Fruit fly (Drosophila melanogaster) whole organism, embryonic: ENCODE results near the gene CG12560.
A peak's percentile ranks its signal among the peaks of the same experiment; 100 is the strongest.

Source experiments
- CG10462 ChIP-seq: fragments of 200-800 bp; sonication (Bioruptor generic); optimal IDR thresholded peaks from 2 replicates; lab custom pipeline; 2016; ENCODE audit warnings: missing biosample characterization, missing genetic modification characterization
- CG11247 ChIP-seq: fragments of 200-800 bp; sonication (Bioruptor generic); IDR thresholded peaks from 2 replicates; pipeline ENCODE4 v1.3.6; 2022; ENCODE audit warnings: missing biosample characterization, missing genetic modification characterization
- CG11696 ChIP-seq: fragments of 200-800 bp; sonication (Bioruptor generic); IDR thresholded peaks from 2 replicates; pipeline ENCODE4 v1.3.6; 2022; ENCODE audit warnings: missing biosample characterization, missing genetic modification characterization
- CG1233 ChIP-seq: fragments of 200-800 bp; sonication (Bioruptor generic); optimal IDR thresholded peaks from 4 replicates; lab custom pipeline; 2018; ENCODE audit warnings: missing biosample characterization, mild to moderate bottlenecking, missing genetic modification characterization
- CG12391 ChIP-seq: fragments of 200-800 bp; sonication (Bioruptor generic); optimal IDR thresholded peaks from 3 replicates; lab custom pipeline; 2018; ENCODE audit warnings: missing biosample characterization, mild to moderate bottlenecking, missing genetic modification characterization, moderate library complexity
- CG13624 ChIP-seq: fragments of 200-800 bp; sonication (Bioruptor generic); optimal IDR thresholded peaks from 2 replicates; lab custom pipeline; 2016; ENCODE audit warnings: missing biosample characterization, missing genetic modification characterization
- CG1603 ChIP-seq: fragments of 200-800 bp; sonication (Bioruptor generic); optimal IDR thresholded peaks from 2 replicates; lab custom pipeline; 2019; ENCODE audit warnings: missing biosample characterization, mild to moderate bottlenecking, missing genetic modification characterization, moderate library complexity
- CG16813 ChIP-seq: fragments of 200-800 bp; sonication (Bioruptor generic); IDR thresholded peaks from 3 replicates; pipeline ENCODE4 v1.3.6; 2022; ENCODE audit warnings: missing biosample characterization, missing genetic modification characterization; ENCODE audit not compliant: partially characterized antibody
- CG1832 ChIP-seq: fragments of 200-800 bp; sonication (Bioruptor generic); optimal IDR thresholded peaks from 2 replicates; lab custom pipeline; 2017; ENCODE audit warnings: missing biosample characterization, mild to moderate bottlenecking, missing genetic modification characterization, inconsistent platforms
- CG2199 ChIP-seq: fragments of 200-800 bp; sonication (Bioruptor generic); IDR thresholded peaks from 3 replicates; pipeline ENCODE4 v1.3.6; 2022; ENCODE audit warnings: missing biosample characterization, missing genetic modification characterization
- CG2875 ChIP-seq: fragments of 200-800 bp; sonication (Bioruptor generic); optimal IDR thresholded peaks from 2 replicates; lab custom pipeline; 2017; ENCODE audit warnings: missing biosample characterization, mild to moderate bottlenecking, missing genetic modification characterization, missing genetic modification reagents
- CG31224 ChIP-seq: fragments of 200-800 bp; sonication (Bioruptor generic); IDR thresholded peaks from 2 replicates; pipeline ENCODE4 v1.3.6; 2022; ENCODE audit warnings: missing biosample characterization, missing genetic modification characterization
- CG3163 ChIP-seq: fragments of 200-800 bp; sonication (Bioruptor generic); optimal IDR thresholded peaks from 3 replicates; lab custom pipeline; 2016; ENCODE audit warnings: missing biosample characterization, missing genetic modification characterization
- CG5245 ChIP-seq: fragments of 200-800 bp; sonication (Bioruptor generic); optimal IDR thresholded peaks from 3 replicates; lab custom pipeline; 2016; ENCODE audit warnings: missing biosample characterization, missing genetic modification characterization
- CG7556 ChIP-seq: fragments of 200-800 bp; sonication (Bioruptor generic); optimal IDR thresholded peaks from 2 replicates; lab custom pipeline; 2017; ENCODE audit warnings: missing biosample characterization, mild to moderate bottlenecking, missing genetic modification characterization
- CG8359 ChIP-seq: fragments of 200-800 bp; sonication (Bioruptor generic); optimal IDR thresholded peaks from 2 replicates; lab custom pipeline; 2017; ENCODE audit warnings: missing biosample characterization, mild to moderate bottlenecking, missing genetic modification characterization, borderline replicate concordance
- CG9609 ChIP-seq: fragments of 200-800 bp; sonication (Bioruptor generic); optimal IDR thresholded peaks from 3 replicates; lab custom pipeline; 2016; ENCODE audit warnings: missing biosample characterization, missing genetic modification characterization
- D19A ChIP-seq: fragments of 200-800 bp; optimal IDR thresholded peaks from 3 replicates; lab custom pipeline; 2019; ENCODE audit warnings: missing biosample characterization, mild to moderate bottlenecking, missing genetic modification characterization, moderate library complexity
- Dek ChIP-seq: fragments of 200-800 bp; sonication (Bioruptor generic); optimal IDR thresholded peaks from 3 replicates; lab custom pipeline; 2019; ENCODE audit warnings: missing biosample characterization, mild to moderate bottlenecking, missing genetic modification characterization, moderate library complexity
- E2f1 ChIP-seq: fragments of 200-800 bp; sonication (Bioruptor generic); IDR thresholded peaks from 2 replicates; pipeline ENCODE4 v1.3.6; 2022; ENCODE audit warnings: missing biosample characterization, missing genetic modification characterization
- HLH3B ChIP-seq: fragments of 200-800 bp; sonication (Bioruptor generic); IDR thresholded peaks from 2 replicates; pipeline ENCODE4 v1.3.6; 2022; ENCODE audit warnings: missing biosample characterization, missing genetic modification characterization
- Hmr ChIP-seq: fragments of 200-800 bp; sonication (Bioruptor generic); optimal IDR thresholded peaks from 3 replicates; lab custom pipeline; 2017; ENCODE audit warnings: mild to moderate bottlenecking, missing biosample characterization, missing genetic modification reagents, missing genetic modification characterization
- Hr3 ChIP-seq: fragments of 200-800 bp; sonication (Bioruptor generic); optimal IDR thresholded peaks from 3 replicates; lab custom pipeline; 2016; ENCODE audit warnings: missing biosample characterization, missing genetic modification characterization
- Med ChIP-seq: fragments of 200-800 bp; sonication (Bioruptor generic); peaks from one replicate; lab custom pipeline; 2016; ENCODE audit warnings: missing biosample characterization, missing genetic modification characterization, mild to moderate bottlenecking, inconsistent platforms, moderate library complexity
- Oaz ChIP-seq: fragments of 200-800 bp; sonication (Bioruptor generic); IDR thresholded peaks from 2 replicates; pipeline ENCODE4 v1.3.6; 2022; ENCODE audit warnings: missing biosample characterization, missing genetic modification characterization
- Six4 ChIP-seq: fragments of 200-800 bp; sonication (Bioruptor generic); optimal IDR thresholded peaks from 2 replicates; lab custom pipeline; 2016; ENCODE audit warnings: missing biosample characterization, missing genetic modification characterization
- Taf1 ChIP-seq: fragments of 200-800 bp; sonication (Bioruptor generic); IDR thresholded peaks from 2 replicates; pipeline ENCODE4 v1.3.6; 2022; ENCODE audit warnings: missing biosample characterization, missing genetic modification characterization
- ap ChIP-seq: fragments of 200-800 bp; sonication (Bioruptor generic); IDR thresholded peaks from 2 replicates; pipeline ENCODE4 v1.3.6; 2022; ENCODE audit warnings: missing biosample characterization, missing genetic modification characterization
- cad ChIP-seq: fragments of >200 bp; optimal IDR thresholded peaks from 2 replicates; lab custom pipeline; 2017; ENCODE audit warnings: missing biosample characterization, missing genetic modification characterization
- crol ChIP-seq: fragments of 200-800 bp; sonication (Bioruptor generic); IDR thresholded peaks from 2 replicates; pipeline ENCODE4 v1.3.6; 2022; ENCODE audit warnings: missing biosample characterization, missing genetic modification characterization
- dmrt11E ChIP-seq: fragments of 200-800 bp; sonication (Bioruptor generic); optimal IDR thresholded peaks from 3 replicates; lab custom pipeline; 2018; ENCODE audit warnings: missing biosample characterization, mild to moderate bottlenecking, missing genetic modification characterization, moderate library complexity
- emc ChIP-seq: fragments of 200-800 bp; sonication (Bioruptor generic); optimal IDR thresholded peaks from 2 replicates; lab custom pipeline; 2016; ENCODE audit warnings: missing biosample characterization, missing genetic modification characterization
- fru ChIP-seq: fragments of >200 bp; optimal IDR thresholded peaks from 2 replicates; lab custom pipeline; 2017
- gem ChIP-seq: fragments of 200-800 bp; sonication (Bioruptor generic); optimal IDR thresholded peaks from 2 replicates; lab custom pipeline; 2019; ENCODE audit warnings: missing biosample characterization, mild to moderate bottlenecking, missing genetic modification characterization, moderate library complexity
- gro ChIP-seq: fragments of 200-800 bp; sonication (Bioruptor generic); optimal IDR thresholded peaks from 2 replicates; lab custom pipeline; 2016; ENCODE audit warnings: missing biosample characterization, missing genetic modification characterization
- her ChIP-seq: fragments of 200-800 bp; sonication (Bioruptor generic); optimal IDR thresholded peaks from 2 replicates; lab custom pipeline; 2016; ENCODE audit warnings: missing biosample characterization, missing genetic modification characterization
- klu ChIP-seq: fragments of 200-800 bp; sonication (Bioruptor generic); IDR thresholded peaks from 2 replicates; pipeline ENCODE4 v1.3.6; 2022; ENCODE audit warnings: missing biosample characterization, missing genetic modification characterization
- nerfin-1 ChIP-seq: fragments of 200-800 bp; sonication (Bioruptor generic); optimal IDR thresholded peaks from 3 replicates; lab custom pipeline; 2019; ENCODE audit warnings: missing biosample characterization, mild to moderate bottlenecking, missing genetic modification characterization, moderate library complexity
- nom ChIP-seq: fragments of 200-800 bp; sonication (Bioruptor generic); optimal IDR thresholded peaks from 2 replicates; lab custom pipeline; 2017; ENCODE audit warnings: missing biosample characterization, missing genetic modification characterization, mild to moderate bottlenecking, moderate library complexity, missing genetic modification reagents
- pfk ChIP-seq: fragments of 200-800 bp; sonication (Bioruptor generic); optimal IDR thresholded peaks from 2 replicates; lab custom pipeline; 2018; ENCODE audit warnings: missing biosample characterization, mild to moderate bottlenecking, missing genetic modification characterization, moderate library complexity
- ranshi ChIP-seq: fragments of 200-800 bp; sonication (Bioruptor generic); IDR thresholded peaks from 2 replicates; pipeline ENCODE4 v1.3.6; 2022; ENCODE audit warnings: missing biosample characterization, missing genetic modification characterization
- row ChIP-seq: fragments of 200-800 bp; sonication (Bioruptor generic); IDR thresholded peaks from 3 replicates; pipeline ENCODE4 v1.3.6; 2022; ENCODE audit warnings: missing biosample characterization, missing genetic modification characterization
- sd ChIP-seq: fragments of 200-800 bp; sonication (Bioruptor generic); optimal IDR thresholded peaks from 3 replicates; lab custom pipeline; 2018; ENCODE audit warnings: missing biosample characterization, mild to moderate bottlenecking, missing genetic modification characterization, moderate library complexity
- sens ChIP-seq: fragments of 200-800 bp; sonication (Bioruptor generic); peaks from one replicate; lab custom pipeline; 2016; ENCODE audit warnings: missing biosample characterization, missing genetic modification characterization
- slp2 ChIP-seq: fragments of 200-800 bp; sonication (Bioruptor generic); optimal IDR thresholded peaks from 2 replicates; lab custom pipeline; 2016; ENCODE audit warnings: missing biosample characterization, missing genetic modification characterization
- stc ChIP-seq: fragments of 200-800 bp; sonication (Bioruptor generic); IDR thresholded peaks from 2 replicates; pipeline ENCODE4 v1.3.6; 2022; ENCODE audit warnings: missing biosample characterization, missing genetic modification characterization
- trem ChIP-seq: fragments of 200-800 bp; optimal IDR thresholded peaks from 3 replicates; lab custom pipeline; 2019; ENCODE audit warnings: missing biosample characterization, mild to moderate bottlenecking, missing genetic modification characterization, moderate library complexity
- vnd ChIP-seq: fragments of 200-800 bp; sonication (Bioruptor generic); IDR thresholded peaks from 3 replicates; pipeline ENCODE4 v1.3.6; 2022; ENCODE audit warnings: missing biosample characterization, missing genetic modification characterization; ENCODE audit not compliant: partially characterized antibody
- zen ChIP-seq: fragments of 200-800 bp; sonication (Bioruptor generic); optimal IDR thresholded peaks from 3 replicates; lab custom pipeline; 2018; ENCODE audit warnings: missing biosample characterization, mild to moderate bottlenecking, missing genetic modification characterization, moderate library complexity

CG12560 gene

DNA sequence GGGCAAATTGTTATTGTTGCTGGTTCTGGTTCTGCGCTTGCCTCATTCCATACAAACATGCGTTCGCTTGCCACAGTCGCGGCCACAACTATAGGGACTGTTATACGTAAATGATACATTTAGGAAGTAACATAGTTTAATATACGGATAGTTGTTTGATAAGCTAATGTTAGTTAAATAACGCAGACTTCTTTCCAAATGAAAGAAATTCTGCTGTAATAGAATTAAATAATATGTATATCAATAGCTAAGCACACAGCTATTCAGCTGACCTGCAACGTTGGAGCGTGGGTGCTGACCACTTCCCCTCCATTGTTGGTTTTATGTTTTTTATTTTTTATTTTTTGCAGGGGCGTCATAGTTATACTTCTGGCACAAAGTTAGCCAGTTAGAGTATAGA is 25.5 kb upstream of the CG12560 start (continued):
- TF ChIP-seq D19A (tag; lab: Kevin White, UChicago) (peak; percentile 61), dmrt11E (tag; lab: Kevin White, UChicago) (peak; percentile 44)

DNA sequence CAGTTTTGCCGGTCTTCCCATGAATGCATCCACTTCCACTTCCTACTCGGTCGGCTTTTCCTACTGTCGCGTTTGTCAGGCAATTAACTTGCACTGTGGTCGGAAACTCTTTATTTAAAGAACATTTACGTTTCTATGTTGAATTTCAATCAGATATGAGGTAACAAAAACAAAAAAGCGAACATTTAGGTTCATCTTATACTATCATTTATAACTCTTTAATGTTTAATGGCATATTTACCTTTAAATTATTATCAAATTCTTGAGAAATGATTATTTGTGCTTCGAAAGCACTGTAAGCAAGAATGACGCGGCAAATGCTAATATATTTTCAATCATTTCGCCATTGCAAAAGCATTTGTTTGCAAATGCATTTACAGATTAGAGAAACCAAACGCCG is 24.5 kb upstream of the CG12560 start:
- TF ChIP-seq Med (GFP tag; lab: Kevin White, UChicago) = peak; percentile 42
- TF ChIP-seq gem (tag; lab: Kevin White, UChicago) = peak; percentile 9
- peak; percentile 27; the same call in 1 of the 3 replicates for TF ChIP-seq row (GFP tag; lab: Robert Waterston, UW)
- no peak for TF ChIP-seq sd (tag; lab: Kevin White, UChicago)
- TF ChIP-seq sens = peak; percentile 12
- TF ChIP-seq ap (GFP tag; lab: Robert Waterston, UW) = no peak
- TF ChIP-seq, all 482 proteins: peak for 4

DNA sequence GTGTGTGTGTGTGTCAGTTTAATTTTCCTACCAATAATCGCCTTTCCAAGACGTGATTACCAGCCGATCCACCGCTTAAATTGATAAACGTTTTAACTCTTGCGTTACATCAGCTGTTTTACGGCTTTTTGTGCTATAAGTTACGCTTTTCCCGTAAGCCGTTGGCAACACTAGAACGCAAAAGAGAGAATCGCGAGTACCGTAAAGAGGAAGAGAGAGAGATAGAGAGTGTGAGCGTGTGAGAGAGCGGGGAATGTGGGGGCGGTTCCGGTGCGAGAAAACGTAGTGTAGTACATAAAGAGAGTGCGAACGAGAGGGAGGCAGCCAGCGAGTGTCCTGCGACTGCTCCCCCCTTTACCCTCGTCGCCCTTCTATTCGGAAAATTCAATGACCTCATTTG is 22.3 kb upstream of the CG12560 start:
- TF ChIP-seq Hmr (GFP tag; lab: Kevin White, UChicago) (peak; percentile 25), trem (no peak), CG7556 (no peak), CG13624 (GFP tag; lab: Kevin White, UChicago) (no peak), Hr3 (GFP tag; lab: Kevin White, UChicago) (no peak), CG5245 (GFP tag; lab: Kevin White, UChicago) (no peak), CG2199 (GFP tag; lab: Robert Waterston, UW) (0 out of 3 replicates have a peak, but pooled peaks have one; percentile 41), CG10462 (GFP tag; lab: Kevin White, UChicago) (no peak), CG12391 (tag; lab: Kevin White, UChicago) (no peak), fru (lab: Kevin White, UChicago) (no peak), Oaz (GFP tag; lab: Robert Waterston, UW) (no peak), CG1603 (tag; lab: Kevin White, UChicago) (peak; percentile 0), stc (GFP tag; lab: Robert Waterston, UW) (no peak), E2f1 (GFP tag; lab: Robert Waterston, UW) (no peak), CG1832 (peak; percentile 68), vnd (GFP tag; lab: Robert Waterston, UW) (no peak), CG1233 (GFP tag; lab: Kevin White, UChicago) (no peak), CG9609 (GFP tag; lab: Kevin White, UChicago) (no peak), CG11696 (no peak), CG31224 (no peak), CG8359 (GFP tag; lab: Kevin White, UChicago) (no peak), HLH3B (no peak), ranshi (no peak), crol (GFP tag; lab: Robert Waterston, UW) (peak; percentile 96), her (GFP tag; lab: Kevin White, UChicago) (no peak), CG16813 (GFP tag; lab: Robert Waterston, UW) (no peak), klu (GFP tag; lab: Robert Waterston, UW) (no peak), Taf1 (GFP tag; lab: Robert Waterston, UW) (no peak), nerfin-1 (tag; lab: Kevin White, UChicago) (peak; percentile 11), Dek (tag; lab: Kevin White, UChicago) (no peak), emc (no peak), zen (tag; lab: Kevin White, UChicago) (no peak), Med (GFP tag; lab: Kevin White, UChicago) (peak; percentile 75), cad (GFP tag; lab: Kevin White, UChicago) (no peak), gro (GFP tag; lab: Kevin White, UChicago) (peak; percentile 5), CG11247 (GFP tag; lab: Robert Waterston, UW) (no peak), CG3163 (peak; percentile 79), slp2 (GFP tag; lab: Kevin White, UChicago) (no peak), CG2875 (GFP tag; lab: Kevin White, UChicago) (no peak), Six4 (no peak), nom (GFP tag; lab: Kevin White, UChicago) (peak; percentile 46), pfk (GFP tag; lab: Kevin White, UChicago) (no peak)
